Worm (Caenorhabditis elegans) whole organism, L4 larva: ENCODE results near the gene cyp-23A1.
A peak's percentile ranks its signal among the peaks of the same experiment; 100 is the strongest.

Experiments
- D1046.2 ChIP-seq: fragments of 200-800 bp; sonication (Bioruptor generic); IDR thresholded peaks from 2 replicates; pipeline ENCODE4 v1.3.6; 2022; ENCODE audit warnings: missing genetic modification characterization, missing compliant biosample characterization
- F10B5.3 ChIP-seq: sonication (generic microtip); optimal IDR thresholded peaks from 2 replicates; lab custom pipeline; 2016; ENCODE audit warnings: mild to moderate bottlenecking, missing genetic modification characterization, missing compliant biosample characterization
- F44E2.7 ChIP-seq: fragments of 200-800 bp; sonication (Bioruptor generic); IDR thresholded peaks from 2 replicates; pipeline ENCODE4 v2.1.2; 2022; ENCODE audit warnings: missing genetic modification characterization, missing compliant biosample characterization
- F49E8.2 ChIP-seq: sonication (generic microtip); optimal IDR thresholded peaks from 2 replicates; lab custom pipeline; 2016; ENCODE audit warnings: missing compliant biosample characterization, mild to moderate bottlenecking, missing genetic modification characterization, borderline replicate concordance
- R02D3.7 ChIP-seq: fragments of 150-350 bp; sonication (generic microtip); optimal IDR thresholded peaks from 3 replicates; lab custom pipeline; 2014; ENCODE audit warnings: missing biosample characterization, missing genetic modification characterization
- T26A8.4 ChIP-seq: fragments of 200-800 bp; sonication (Bioruptor generic); IDR thresholded peaks from 2 replicates; pipeline ENCODE4 v1.3.6; 2022; ENCODE audit warnings: missing genetic modification characterization, missing compliant biosample characterization
- Y105C5A.15 ChIP-seq: fragments of 200-800 bp; sonication (Bioruptor generic); IDR thresholded peaks from 2 replicates; pipeline ENCODE4 v1.3.6; 2022; ENCODE audit warnings: missing genetic modification characterization, missing compliant biosample characterization
- Y48G9A.11 ChIP-seq: fragments of 200-800 bp; sonication (Bioruptor generic); IDR thresholded peaks from 2 replicates; pipeline ENCODE4 v1.3.6; 2022; ENCODE audit warnings: missing genetic modification reagents, missing genetic modification characterization, missing compliant biosample characterization
- ZK337.2 ChIP-seq: fragments of 200-800 bp; sonication (Bioruptor generic); IDR thresholded peaks from 2 replicates; pipeline ENCODE4 v1.3.6; 2022; ENCODE audit warnings: missing genetic modification reagents, missing genetic modification characterization, missing compliant biosample characterization
- arid-1 ChIP-seq: fragments of 200-800 bp; sonication (Bioruptor generic); conservative IDR thresholded peaks from 2 replicates; pipeline ENCODE4 v1.3.6; 2022; ENCODE audit warnings: missing genetic modification reagents, missing genetic modification characterization, missing compliant biosample characterization
- attf-4 ChIP-seq: sonication (generic microtip); optimal IDR thresholded peaks from 3 replicates; lab custom pipeline; 2017; ENCODE audit warnings: missing biosample characterization, missing genetic modification characterization
- ceh-32 ChIP-seq: sonication (generic microtip); optimal IDR thresholded peaks from 2 replicates; lab custom pipeline; 2016; ENCODE audit warnings: mild to moderate bottlenecking, missing genetic modification characterization, missing compliant biosample characterization; ENCODE audit not compliant: poor library complexity
- ceh-44 ChIP-seq: fragments of 200-800 bp; sonication (Bioruptor generic); IDR thresholded peaks from 2 replicates; pipeline ENCODE4 v1.3.6; 2022; ENCODE audit warnings: missing genetic modification reagents, missing genetic modification characterization, missing compliant biosample characterization
- ceh-82 ChIP-seq: sonication (generic microtip); optimal IDR thresholded peaks from 2 replicates; lab custom pipeline; 2017; ENCODE audit warnings: missing biosample characterization, missing genetic modification characterization
- ces-1 ChIP-seq: fragments of 150-350 bp; sonication (generic microtip); optimal IDR thresholded peaks from 4 replicates; lab custom pipeline; 2014; ENCODE audit warnings: missing biosample characterization, missing genetic modification reagents, missing genetic modification characterization
- ctbp-1 ChIP-seq: fragments of 200-800 bp; sonication (Bioruptor generic); IDR thresholded peaks from 2 replicates; pipeline ENCODE4 v1.3.6; 2022; ENCODE audit warnings: missing genetic modification reagents, missing genetic modification characterization, missing compliant biosample characterization
- daf-16 ChIP-seq, 3 experiments: sonication (generic microtip); optimal IDR thresholded peaks; 2 replicates each; lab custom pipeline; 2016 to 2017; ENCODE audit warnings: missing genetic modification characterization in 3 of 3, missing genetic modification reagents in 3 of 3, mild to moderate bottlenecking in 2 of 3, missing compliant biosample characterization in 2 of 3, missing biosample characterization in 1 of 3, moderate library complexity in 1 of 3
- dmd-9 ChIP-seq: fragments of 200-800 bp; sonication (Bioruptor generic); IDR thresholded peaks from 2 replicates; pipeline ENCODE4 v1.3.6; 2022; ENCODE audit warnings: missing genetic modification reagents, missing genetic modification characterization, missing compliant biosample characterization
- fkh-10 ChIP-seq: fragments of 150-350 bp; optimal IDR thresholded peaks from 2 replicates; lab custom pipeline; 2014; ENCODE audit warnings: missing biosample characterization, missing genetic modification reagents, missing genetic modification characterization
- gei-8 ChIP-seq: fragments of 200-800 bp; sonication (Bioruptor generic); optimal IDR thresholded peaks from 2 replicates; lab custom pipeline; 2018; ENCODE audit warnings: mild to moderate bottlenecking, missing genetic modification characterization, missing compliant biosample characterization
- hif-1 ChIP-seq, 2 experiments: sonication (generic microtip); optimal IDR thresholded peaks; 2 replicates each; lab custom pipeline; 2016 to 2017; ENCODE audit warnings: missing compliant biosample characterization in 2 of 2, missing genetic modification characterization in 2 of 2, missing genetic modification reagents in 2 of 2, missing genotype in 2 of 2, mild to moderate bottlenecking in 1 of 2
- hlh-11 ChIP-seq: fragments of 200-800 bp; sonication (Bioruptor generic); optimal IDR thresholded peaks from 2 replicates; lab custom pipeline; 2018; ENCODE audit warnings: mild to moderate bottlenecking, missing genetic modification characterization, missing compliant biosample characterization
- hmg-1.1 ChIP-seq: fragments of 200-800 bp; sonication (Bioruptor generic); IDR thresholded peaks from 2 replicates; pipeline ENCODE4 v1.3.6; 2022; ENCODE audit warnings: missing genetic modification reagents, missing genetic modification characterization, missing compliant biosample characterization
- lim-7 ChIP-seq: fragments of 200-800 bp; sonication (Bioruptor generic); IDR thresholded peaks from 2 replicates; pipeline ENCODE4 v1.3.6; 2022; ENCODE audit warnings: missing genetic modification characterization, missing compliant biosample characterization
- lin-15B ChIP-seq: fragments of 150-350 bp; sonication (generic microtip); optimal IDR thresholded peaks from 3 replicates; lab custom pipeline; 2014; ENCODE audit warnings: missing biosample characterization, missing genetic modification characterization
- lir-3 ChIP-seq: sonication (generic microtip); optimal IDR thresholded peaks from 2 replicates; lab custom pipeline; 2016; ENCODE audit warnings: mild to moderate bottlenecking, missing genetic modification characterization, missing compliant biosample characterization
- lsy-2 ChIP-seq, 2 experiments: fragments of 150-350 bp in 1 of 2; sonication (generic microtip) in 1 of 2; optimal IDR thresholded peaks; 2 replicates each; lab custom pipeline; 2014 to 2017; ENCODE audit warnings: missing biosample characterization in 2 of 2, missing genetic modification characterization in 2 of 2
- mdl-1 ChIP-seq, 2 experiments: fragments of 150-350 bp in 1 of 2; sonication (generic microtip) in 1 of 2; optimal IDR thresholded peaks; 2 replicates each; lab custom pipeline; 2014 to 2017; ENCODE audit warnings: missing biosample characterization in 2 of 2, missing genetic modification characterization in 2 of 2
- mep-1 ChIP-seq: fragments of 150-350 bp; sonication (generic microtip); optimal IDR thresholded peaks from 3 replicates; lab custom pipeline; 2014; ENCODE audit warnings: missing biosample characterization, missing genetic modification characterization
- nhr-102 ChIP-seq: sonication (generic microtip); optimal IDR thresholded peaks from 2 replicates; lab custom pipeline; 2016; ENCODE audit warnings: mild to moderate bottlenecking, missing genetic modification characterization, moderate library complexity, missing compliant biosample characterization
- nhr-11 ChIP-seq: fragments of 150-350 bp; optimal IDR thresholded peaks from 2 replicates; lab custom pipeline; 2014; ENCODE audit warnings: missing biosample characterization, missing genetic modification characterization
- nhr-237 ChIP-seq: sonication (generic microtip); optimal IDR thresholded peaks from 2 replicates; lab custom pipeline; 2017; ENCODE audit warnings: missing biosample characterization, missing genetic modification characterization
- nhr-25 ChIP-seq: sonication (generic microtip); optimal IDR thresholded peaks from 2 replicates; lab custom pipeline; 2017; ENCODE audit warnings: missing genetic modification characterization, mild to moderate bottlenecking, missing compliant biosample characterization, antibody characterized with exemption, moderate library complexity, borderline replicate concordance; ENCODE audit not compliant: insufficient read depth
- nhr-6 ChIP-seq: fragments of 150-350 bp; optimal IDR thresholded peaks from 2 replicates; lab custom pipeline; 2014; ENCODE audit warnings: missing biosample characterization, missing genetic modification characterization
- pha-4 ChIP-seq, 2 experiments: fragments of 150-350 bp in 1 of 2; fragments of 200-800 bp in 1 of 2; sonication (Bioruptor generic) in 1 of 2; IDR thresholded peaks in 1 of 2; optimal IDR thresholded peaks in 1 of 2; 2 replicates each; pipeline versions ENCODE4 v1.3.6 to Lab custom; 2014 to 2022; ENCODE audit warnings: missing genetic modification characterization in 2 of 2, missing genetic modification reagents in 2 of 2, missing biosample characterization in 1 of 2, missing compliant biosample characterization in 1 of 2
- php-3 ChIP-seq: fragments of 200-800 bp; sonication (Bioruptor generic); IDR thresholded peaks from 2 replicates; pipeline ENCODE4 v1.3.6; 2022; ENCODE audit warnings: missing genetic modification reagents, missing genetic modification characterization, missing compliant biosample characterization
- pqm-1 ChIP-seq: sonication (generic microtip); optimal IDR thresholded peaks from 2 replicates; lab custom pipeline; 2017; ENCODE audit warnings: missing biosample characterization, missing genetic modification characterization
- sdz-12 ChIP-seq: fragments of 200-800 bp; sonication (Bioruptor generic); optimal IDR thresholded peaks from 2 replicates; lab custom pipeline; 2018; ENCODE audit warnings: mild to moderate bottlenecking, missing genetic modification characterization, missing compliant biosample characterization
- spr-1 ChIP-seq: sonication (generic microtip); optimal IDR thresholded peaks from 2 replicates; lab custom pipeline; 2016; ENCODE audit warnings: mild to moderate bottlenecking, missing genetic modification characterization, missing compliant biosample characterization
- unc-39 ChIP-seq: sonication (generic microtip); optimal IDR thresholded peaks from 2 replicates; lab custom pipeline; 2017; ENCODE audit warnings: missing biosample characterization, missing genetic modification characterization
- unc-62 ChIP-seq, 3 experiments: fragments of 150-350 bp in 1 of 3; sonication (generic microtip); optimal IDR thresholded peaks in 2 of 3; peaks in 1 of 3; 1 replicate in 1 of 3; 2 replicates in 2 of 3; lab custom pipeline; 2014 to 2017; ENCODE audit warnings: missing biosample characterization in 3 of 3, missing genetic modification characterization in 3 of 3, missing genetic modification reagents in 3 of 3, missing genotype in 1 of 3
- zfp-2 ChIP-seq: sonication (generic microtip); optimal IDR thresholded peaks from 2 replicates; lab custom pipeline; 2016; ENCODE audit warnings: mild to moderate bottlenecking, missing genetic modification characterization, missing compliant biosample characterization
- zfp-3 ChIP-seq: fragments of 200-800 bp; sonication (Bioruptor generic); conservative IDR thresholded peaks from 2 replicates; pipeline ENCODE4 v1.3.6; 2022; ENCODE audit warnings: missing genetic modification reagents, missing genetic modification characterization, missing compliant biosample characterization

cyp-23A1 gene

DNA sequence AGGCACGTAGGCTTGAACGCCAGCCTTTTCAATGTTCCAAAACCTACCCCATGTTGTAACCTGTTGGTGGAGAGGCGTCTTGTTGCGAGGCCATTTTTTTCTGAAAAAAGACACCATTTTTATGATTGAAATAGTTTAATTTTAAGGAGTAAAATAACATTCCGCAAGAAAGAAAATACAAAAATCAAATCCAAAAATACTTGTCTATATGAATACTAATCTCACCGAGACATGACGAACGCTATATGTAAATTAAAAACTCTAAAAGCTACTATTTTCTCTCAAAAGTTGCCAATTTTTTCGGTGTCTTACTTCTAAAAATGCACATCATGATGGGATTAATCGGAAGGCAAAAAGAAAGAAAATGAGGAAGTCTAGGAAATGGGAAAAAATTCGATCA lies 30.0 kb upstream of the cyp-23A1 start, which contains the start of gene T05C1.2:
T05C1.2 (minus strand) TSS at position 101 of the 400 bp plus-strand sequence.
- TF ChIP-seq ceh-32 (no peak), lim-7 (GFP tag; lab: Robert Waterston, UW) (no peak), unc-62 (GFP tag; optimal IDR thresholded peaks at IDR 0.05 in 1 of 2; lab: Kevin White, UChicago) (peak in 1 of 2 experiments; percentile 37), unc-62 (tag; optimal IDR thresholded peaks at IDR 0.05; lab: Kevin White, UChicago) (no peak)

ce11 chrII:4489288-4489687 lies 22.7 kb upstream of the cyp-23A1 start, which contains the start of gene T05C1.3:
Gene T05C1.3 (minus strand): TSS chrII:4489388.
- TF ChIP-seq ceh-82 (tag; lab: Kevin White, UChicago) (no peak), spr-1 (no peak), nhr-6 (tag; lab: Kevin White, UChicago) (no peak), php-3 (GFP tag; lab: Robert Waterston, UW) (no peak), hmg-1.1 (GFP tag; lab: Robert Waterston, UW) (no peak), F49E8.2 (no peak)

DNA sequence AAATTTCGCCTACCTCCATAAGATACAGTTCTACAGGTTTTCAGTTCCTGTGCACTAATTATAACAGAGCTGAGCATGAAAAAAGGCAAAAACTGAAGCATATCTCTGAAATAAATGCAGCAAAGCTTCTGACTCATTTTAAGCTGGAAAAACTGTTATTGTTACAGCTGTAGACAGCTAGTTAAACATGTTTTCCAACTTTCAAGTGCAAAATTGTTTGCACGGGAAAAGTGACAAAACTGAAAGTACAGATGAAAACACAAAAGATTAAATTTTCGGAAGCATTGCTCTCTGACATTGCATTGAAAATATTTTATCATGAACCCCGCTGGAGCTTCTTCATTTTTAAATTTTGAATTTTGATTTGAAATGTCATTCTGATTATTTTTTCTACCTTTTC lies 21.3 kb upstream of the cyp-23A1 start, which contains the start of gene T05C1.5:
T05C1.5 (minus strand) TSS at position 101 of the 400 bp plus-strand sequence.
- no peak for TF ChIP-seq Y48G9A.11 (GFP tag; lab: Robert Waterston, UW)
- no peak for TF ChIP-seq lin-15B
- no peak for TF ChIP-seq daf-16 (GFP tag; optimal IDR thresholded peaks at IDR 0.05; lab: Kevin White, UChicago)
- no peak for TF ChIP-seq daf-16 (tag; optimal IDR thresholded peaks at IDR 0.05; lab: Kevin White, UChicago)
- no peak for TF ChIP-seq ZK337.2 (GFP tag; lab: Robert Waterston, UW)
- no peak for TF ChIP-seq R02D3.7 (tag; lab: Kevin White, UChicago)
- TF ChIP-seq unc-39, result no peak
- TF ChIP-seq pha-4 (GFP tag; IDR thresholded peaks at IDR 0.05; lab: Robert Waterston, UW), result no peak
- TF ChIP-seq pha-4 (tag; optimal IDR thresholded peaks at IDR 0.05; lab: Kevin White, UChicago), result no peak
- TF ChIP-seq spr-1, result no peak
- TF ChIP-seq lir-3 (tag; lab: Kevin White, UChicago), result no peak
- TF ChIP-seq T26A8.4 (GFP tag; lab: Robert Waterston, UW), result no peak
- no peak for TF ChIP-seq arid-1 (GFP tag; lab: Robert Waterston, UW)
- no peak for TF ChIP-seq pqm-1
- no peak for TF ChIP-seq lim-7 (GFP tag; lab: Robert Waterston, UW)
- no peak for TF ChIP-seq attf-4 (tag; lab: Kevin White, UChicago)
- TF ChIP-seq F49E8.2, result no peak
- TF ChIP-seq ceh-82 (tag; lab: Kevin White, UChicago), result no peak
- TF ChIP-seq zfp-2 (tag; lab: Kevin White, UChicago), result no peak
- TF ChIP-seq gei-8 (GFP tag; lab: Kevin White, UChicago), result no peak
- TF ChIP-seq ces-1, result no peak

DNA sequence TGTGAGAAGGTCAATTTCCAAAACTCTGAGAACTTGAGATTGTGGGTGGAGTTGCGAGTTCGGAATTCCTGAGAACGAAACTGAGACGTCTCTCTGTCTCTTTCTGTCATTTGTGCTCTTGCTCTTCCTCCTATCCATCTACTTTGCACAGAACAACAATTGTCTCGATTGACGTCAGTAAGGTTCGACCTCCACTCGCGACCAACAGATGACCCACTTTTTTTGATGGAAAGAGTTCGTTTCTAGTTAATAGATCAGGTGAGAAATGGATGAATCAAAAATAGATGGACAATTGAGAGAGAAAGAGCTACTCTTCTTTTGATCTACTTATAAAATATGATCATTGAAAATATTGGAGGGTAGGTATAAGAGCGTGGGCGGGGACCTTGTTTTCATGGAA lies 17.5 kb upstream of the cyp-23A1 start:
- no peak for TF ChIP-seq hmg-1.1 (GFP tag; lab: Robert Waterston, UW)
- TF ChIP-seq nhr-11, result peak; percentile 60
- no peak for TF ChIP-seq nhr-102 (tag; lab: Kevin White, UChicago)
- TF ChIP-seq attf-4 (tag; lab: Kevin White, UChicago), result no peak
- TF ChIP-seq dmd-9, result no peak
- TF ChIP-seq pqm-1, result no peak
- TF ChIP-seq F10B5.3 (tag; lab: Kevin White, UChicago), result no peak
- no peak for TF ChIP-seq spr-1
- no peak for TF ChIP-seq nhr-25 (tag; lab: Kevin White, UChicago)
- no peak for TF ChIP-seq hif-1 (tag; optimal IDR thresholded peaks at IDR 0.05; lab: Kevin White, UChicago)
- TF ChIP-seq hlh-11 (tag; lab: Kevin White, UChicago), result peak; percentile 56
- no peak for TF ChIP-seq mep-1 (tag; lab: Kevin White, UChicago)
- no peak for TF ChIP-seq D1046.2 (GFP tag; lab: Robert Waterston, UW)
- no peak for TF ChIP-seq sdz-12 (GFP tag; lab: Kevin White, UChicago)
- TF ChIP-seq mdl-1 (tag; optimal IDR thresholded peaks at IDR 0.05; lab: Kevin White, UChicago), result no peak
- no peak for TF ChIP-seq fkh-10 (GFP tag; lab: Kevin White, UChicago)
- no peak for TF ChIP-seq F44E2.7 (GFP tag; lab: Robert Waterston, UW)
- TF ChIP-seq ctbp-1 (GFP tag; lab: Robert Waterston, UW), result 0 out of 2 replicates have a peak, but pooled peaks have one; percentile 35
- TF ChIP-seq Y105C5A.15 (GFP tag; lab: Robert Waterston, UW), result no peak
- TF ChIP-seq nhr-237 (tag; lab: Kevin White, UChicago), result no peak
- TF ChIP-seq pha-4 (GFP tag; IDR thresholded peaks at IDR 0.05; lab: Robert Waterston, UW), result no peak
- TF ChIP-seq pha-4 (tag; optimal IDR thresholded peaks at IDR 0.05; lab: Kevin White, UChicago), result no peak
- peak in 1 of 2 experiments; percentile 7 for TF ChIP-seq lsy-2 (tag; optimal IDR thresholded peaks at IDR 0.05; lab: Kevin White, UChicago)
- TF ChIP-seq zfp-3 (GFP tag; lab: Robert Waterston, UW), result no peak
- no peak for TF ChIP-seq ceh-44
